Worm (Caenorhabditis elegans): ENCODE measurements around the gene srbc-49.

Gene srbc-49

DNA sequence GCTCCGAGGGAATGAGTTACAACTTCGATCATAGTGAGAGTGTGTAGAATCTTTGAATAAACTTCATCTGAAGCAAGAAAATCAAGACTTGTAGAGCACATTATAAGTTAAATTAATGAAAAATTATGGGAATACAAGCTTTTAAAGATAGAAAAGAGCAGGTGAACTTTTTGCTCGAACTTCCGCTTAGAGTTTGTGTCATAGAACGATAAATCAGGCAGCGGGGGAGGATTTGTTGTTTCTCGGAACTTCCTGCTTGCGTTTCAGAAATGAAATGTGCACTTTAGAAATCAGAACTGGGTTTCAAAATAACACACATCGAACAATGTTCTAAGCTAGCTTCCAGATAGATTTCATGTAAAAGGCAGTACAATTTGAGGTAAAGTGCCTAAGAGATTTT lies 19.6 kb downstream of the srbc-49 start, which contains the start of gene srh-149:
Gene srh-149 (minus strand): TSS at position 101 of the 400 bp plus-strand sequence.
- TF ChIP-seq hlh-4 (tag; optimal IDR thresholded peaks at IDR 0.05) (peak; percentile 50), F16B12.6 (tag; optimal IDR thresholded peaks at IDR 0.05) (no peak), nhr-19 (GFP tag; conservative IDR thresholded peaks at IDR 0.05) (no peak)

DNA sequence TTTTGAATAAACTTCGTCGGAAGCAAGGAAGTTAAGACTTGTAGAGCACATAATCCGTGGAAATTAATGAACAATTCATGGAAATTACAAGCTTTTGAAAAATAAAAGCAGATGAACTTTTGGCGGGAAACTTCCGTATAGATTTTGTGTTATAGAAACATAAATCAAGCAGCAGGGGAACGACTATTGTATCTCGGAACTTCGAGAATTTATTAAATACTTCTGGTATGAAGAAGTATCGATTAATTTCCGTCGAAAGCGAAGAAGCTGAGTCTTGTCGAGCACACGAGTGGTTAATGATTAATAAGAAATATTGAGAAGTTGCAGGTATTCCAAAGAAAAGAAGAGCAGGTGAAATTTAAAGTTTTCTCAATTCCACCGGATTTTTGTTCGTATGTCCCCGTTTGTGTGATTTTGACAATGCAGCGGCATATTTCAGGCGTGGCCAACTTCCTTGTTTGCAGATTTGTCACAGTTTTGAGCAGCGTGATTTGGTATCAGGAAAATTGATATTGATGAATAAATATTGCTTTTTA lies 28.8 kb downstream of the srbc-49 start, which contains the start of gene srh-147:
Gene srh-147 (minus strand): TSS at position 51 of the 536 bp plus-strand sequence.
- TF ChIP-seq hlh-4 (tag; optimal IDR thresholded peaks at IDR 0.05): peak; percentile 92

ce11 chrV:15858292-15858691 lies 36.8 kb downstream of the srbc-49 start, which contains the start of gene srh-148:
TSS of gene srh-148 (minus strand) at chrV:15858392.
- TF ChIP-seq hpl-2 (GFP tag; optimal IDR thresholded peaks at IDR 0.05) (no peak), hlh-4 (tag; optimal IDR thresholded peaks at IDR 0.05) (peak; percentile 20), Y116A8C.19 (tag; optimal IDR thresholded peaks at IDR 0.05; ENCODE audit: borderline replicate concordance) (no peak), unc-30 (tag; optimal IDR thresholded peaks at IDR 0.05) (no peak)

ce11 chrV:15862599-15862998 lies 41.1 kb downstream of the srbc-49 start, which contains the start of gene srz-12:
TSS of gene srz-12 (minus strand) at chrV:15862699.
- TF ChIP-seq dpl-1 (GFP tag; optimal IDR thresholded peaks at IDR 0.05): no peak
- TF ChIP-seq ceh-90 (tag; optimal IDR thresholded peaks at IDR 0.05): no peak
- no peak for TF ChIP-seq F16B12.6 (tag; optimal IDR thresholded peaks at IDR 0.05)
- TF ChIP-seq swsn-7 (tag; optimal IDR thresholded peaks at IDR 0.05): no peak
- TF ChIP-seq alr-1 (tag; optimal IDR thresholded peaks at IDR 0.05; ENCODE audit: borderline replicate concordance): no peak
- TF ChIP-seq lin-39 (tag; optimal IDR thresholded peaks at IDR 0.05): no peak
- TF ChIP-seq ces-1 (GFP tag; optimal IDR thresholded peaks at IDR 0.05): no peak
- no peak for TF ChIP-seq nhr-84 (tag; optimal IDR thresholded peaks at IDR 0.05)
- no peak for TF ChIP-seq ztf-4 (tag; optimal IDR thresholded peaks at IDR 0.05)
- TF ChIP-seq sup-37 (GFP tag; optimal IDR thresholded peaks at IDR 0.05): no peak
- TF ChIP-seq pqm-1 (tag; optimal IDR thresholded peaks at IDR 0.05): no peak
- no peak for TF ChIP-seq mef-2 (tag; optimal IDR thresholded peaks at IDR 0.05)
- TF ChIP-seq egl-27 (tag; optimal IDR thresholded peaks at IDR 0.05): no peak
- no peak for TF ChIP-seq ceh-8 (GFP tag; optimal IDR thresholded peaks at IDR 0.05)
- no peak for TF ChIP-seq skn-1 (tag; optimal IDR thresholded peaks at IDR 0.05)
- TF ChIP-seq egl-13 (tag; optimal IDR thresholded peaks at IDR 0.05): no peak

DNA sequence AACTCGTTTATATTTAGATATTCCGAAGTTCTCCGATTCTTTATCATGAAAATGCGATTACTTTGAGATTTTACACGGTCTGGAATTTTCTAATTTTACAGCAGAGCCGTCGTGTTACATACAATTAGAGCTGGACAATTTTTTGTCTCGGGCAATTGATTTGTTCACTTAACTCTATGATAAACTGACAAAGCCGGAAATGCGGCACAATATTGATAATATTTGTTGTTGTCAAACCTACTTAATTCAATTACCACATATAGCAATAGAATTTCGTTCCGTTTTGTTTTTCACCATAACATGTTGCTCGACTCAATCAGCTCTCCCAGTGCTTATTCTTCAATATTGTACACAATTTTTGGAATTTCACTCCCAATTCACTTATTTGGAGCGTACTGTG lies 41.5 kb downstream of the srbc-49 start, which contains the start of gene srh-299:
Gene srh-299 (plus strand): TSS at position 301 of the 400 bp plus-strand sequence.
- TF ChIP-seq lin-39 (tag; optimal IDR thresholded peaks at IDR 0.05): no peak
- TF ChIP-seq sup-37 (GFP tag; optimal IDR thresholded peaks at IDR 0.05): no peak
- no peak for TF ChIP-seq tlp-1 (tag; optimal IDR thresholded peaks at IDR 0.05)
- TF ChIP-seq snpc-4 (tag; optimal IDR thresholded peaks at IDR 0.05): no peak
- no peak for TF ChIP-seq vab-15 (tag; optimal IDR thresholded peaks at IDR 0.05)
- no peak for TF ChIP-seq dpl-1 (GFP tag; optimal IDR thresholded peaks at IDR 0.05)
- TF ChIP-seq ets-5 (GFP tag; IDR thresholded peaks at IDR 0.05): no peak
- no peak for TF ChIP-seq C34B4.2 (tag; optimal IDR thresholded peaks at IDR 0.05)
- no peak for TF ChIP-seq fkh-10 (GFP tag; optimal IDR thresholded peaks at IDR 0.05)
- TF ChIP-seq Y116A8C.19 (tag; optimal IDR thresholded peaks at IDR 0.05; ENCODE audit: borderline replicate concordance): no peak
- TF ChIP-seq unc-98 (GFP tag; IDR thresholded peaks at IDR 0.05): no peak
- TF ChIP-seq aly-2 (tag; optimal IDR thresholded peaks at IDR 0.05): no peak
- TF ChIP-seq alr-1 (tag; optimal IDR thresholded peaks at IDR 0.05; ENCODE audit: borderline replicate concordance): no peak
- TF ChIP-seq aha-1 (tag; optimal IDR thresholded peaks at IDR 0.05): no peak
- TF ChIP-seq lsy-2 (tag; optimal IDR thresholded peaks at IDR 0.05): no peak

- no peak for TF ChIP-seq ceh-8 (GFP tag; optimal IDR thresholded peaks at IDR 0.05)
Observed at ce11 chrV:15865839-15866238, 44.3 kb downstream of the srbc-49 start, which contains the start of gene srh-293. TSS of gene srh-293 (plus strand) at chrV:15866139.

Data from whole organism, L1 larva.